Fruit fly (Drosophila melanogaster) whole organism: Measurements from ENCODE around the gene Dpm2.

Source experiments
- CG8478 ChIP-seq: fragments of >200 bp; optimal IDR thresholded peaks from 2 replicates; lab custom pipeline; 2018; ENCODE audit warnings: inconsistent platforms
- psq ChIP-seq: fragments of >200 bp; optimal IDR thresholded peaks from 2 replicates; lab custom pipeline; 2017

dm6 chr3L:3339695-3340226, 20.4 kb downstream of the Dpm2 start:
- TF ChIP-seq CG8478 (lab: Kevin White, UChicago) (no peak), psq (lab: Kevin White, UChicago) (no peak)
